Fruit fly (Drosophila melanogaster): ENCODE results near the gene LeuRS.

dm6 chr2L:3557471-3557870, 43.0 kb upstream of the LeuRS start:
- TF ChIP-seq CG16813 (GFP tag; IDR thresholded peaks at IDR 0.05; ENCODE audit: partially characterized antibody) (no peak), CG30020 (tag; optimal IDR thresholded peaks at IDR 0.05) (no peak), da (GFP tag; optimal IDR thresholded peaks at IDR 0.05) (no peak), CG12219 (GFP tag; optimal IDR thresholded peaks at IDR 0.05) (no peak), Blimp-1 (GFP tag; optimal IDR thresholded peaks at IDR 0.05) (no peak), NFAT (GFP tag; IDR thresholded peaks at IDR 0.05) (no peak), ewg (GFP tag; optimal IDR thresholded peaks at IDR 0.05) (no peak), CG14014 (GFP tag; IDR thresholded peaks at IDR 0.05) (no peak), Bdp1 (GFP tag; optimal IDR thresholded peaks at IDR 0.05) (no peak), Hr39 (optimal IDR thresholded peaks at IDR 0.05) (no peak), CG34376 (GFP tag; optimal IDR thresholded peaks at IDR 0.05) (no peak), yki (optimal IDR thresholded peaks at IDR 0.05) (no peak), kay (GFP tag; optimal IDR thresholded peaks at IDR 0.05) (no peak)
